Fruit fly (Drosophila melanogaster) S2 (cell line): ENCODE data around the gene CG13054.

Experiments
- CG8478 ChIP-seq: fragments of >200 bp; optimal IDR thresholded peaks from 2 replicates; lab custom pipeline; 2018
- CTCF ChIP-seq, 2 experiments: fragments of >200 bp; optimal IDR thresholded peaks; 2 replicates each; lab custom pipeline; 2018

CG13054 gene

DNA sequence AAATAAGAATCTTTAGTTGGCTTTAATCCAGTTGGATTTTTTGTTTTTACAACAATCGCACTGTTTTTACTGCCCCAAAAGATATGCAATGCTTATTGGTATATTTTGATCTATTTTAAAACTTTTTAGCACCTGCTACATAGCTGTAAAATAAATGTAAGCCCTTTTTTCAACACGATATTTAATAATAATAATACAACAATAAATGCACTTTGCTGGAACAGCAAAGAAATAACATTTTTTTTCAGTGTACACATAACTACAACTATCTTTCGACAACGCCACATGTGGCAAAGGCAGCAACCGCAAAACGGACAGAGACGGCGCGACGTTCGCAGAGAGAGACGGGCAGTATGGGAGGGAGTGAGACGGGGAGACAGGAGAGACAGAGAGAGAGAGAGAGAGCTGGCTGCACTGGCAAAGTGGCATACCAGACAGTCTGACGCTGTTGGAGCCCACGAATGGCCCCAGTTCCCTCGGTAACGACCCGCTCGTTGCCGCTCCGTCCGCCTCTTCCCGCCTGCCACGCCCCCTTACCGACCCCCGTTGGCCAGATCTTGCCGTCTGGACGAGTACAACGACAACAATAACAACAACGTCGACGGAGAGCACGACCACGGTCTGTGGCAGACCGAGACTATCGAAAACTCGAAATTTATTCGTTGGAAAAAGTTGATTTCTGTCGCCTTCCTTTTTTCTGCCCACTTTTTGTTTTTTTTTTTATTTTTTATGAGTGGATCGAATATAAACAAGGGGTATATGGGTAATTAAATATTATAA is 45.6 kb downstream of the CG13054 start:
- no peak for TF ChIP-seq CTCF (optimal IDR thresholded peaks at IDR 0.05; lab: Kevin White, UChicago)
- no peak for TF ChIP-seq CG8478 (lab: Kevin White, UChicago)

DNA sequence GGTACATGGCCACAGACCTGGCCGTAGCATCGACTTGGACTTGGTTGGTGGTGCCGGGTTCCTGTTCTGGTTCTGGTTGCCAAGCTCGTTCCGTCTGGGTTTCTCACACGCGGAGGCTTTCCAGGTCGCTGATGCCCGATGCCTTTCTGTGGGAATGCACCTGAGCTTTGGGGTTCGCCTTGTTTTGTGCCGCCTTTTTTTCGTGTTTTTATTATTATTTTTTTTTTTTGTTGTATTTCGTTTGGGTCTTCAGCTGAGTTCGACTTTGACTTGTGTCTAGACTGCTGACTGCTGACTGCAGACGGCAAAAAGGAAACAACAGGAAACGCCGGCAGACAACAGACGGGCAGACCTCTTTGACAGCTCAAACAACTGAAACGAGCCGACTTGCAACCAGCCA is 47.4 kb downstream of the CG13054 start:
- TF ChIP-seq CG8478 (lab: Kevin White, UChicago) (no peak), CTCF (optimal IDR thresholded peaks at IDR 0.05; lab: Kevin White, UChicago) (no peak)

DNA sequence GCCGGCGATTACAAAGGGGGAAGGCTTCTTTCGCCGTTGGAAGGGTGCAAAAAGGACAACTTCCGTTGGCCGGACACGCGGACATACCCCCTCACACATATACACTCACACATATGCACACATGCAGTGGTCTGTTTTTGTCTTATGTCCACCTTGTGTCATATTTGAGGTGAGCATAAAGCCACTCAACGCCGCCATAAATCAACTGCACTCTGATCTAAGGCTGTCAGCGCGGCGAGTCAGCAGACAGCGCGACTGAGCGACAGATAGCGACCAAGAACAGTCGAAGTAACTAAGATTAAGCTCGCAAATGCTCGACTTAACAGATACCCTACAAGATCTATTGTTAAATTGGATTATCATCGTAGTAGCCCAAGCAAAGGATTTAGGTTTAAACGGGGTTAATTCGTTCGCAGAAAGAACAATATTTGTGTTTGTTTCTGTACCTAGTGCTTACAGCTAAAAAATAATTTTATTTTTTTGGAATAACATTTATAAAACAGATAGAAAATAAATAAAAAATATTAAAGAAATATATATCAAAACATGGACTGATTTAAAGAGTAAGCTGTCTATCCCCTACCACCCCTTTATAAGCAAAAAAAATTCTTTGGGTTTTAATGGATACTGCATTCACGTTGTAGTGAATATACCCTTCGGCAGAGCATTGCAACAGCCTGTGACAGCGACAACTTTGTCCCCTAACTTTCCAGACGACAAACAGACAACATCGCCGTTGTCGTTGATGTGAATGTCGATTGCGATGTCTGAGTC is 48.0 kb downstream of the CG13054 start:
- TF ChIP-seq CG8478 (lab: Kevin White, UChicago) = no peak
- no peak for TF ChIP-seq CTCF (optimal IDR thresholded peaks at IDR 0.05; lab: Kevin White, UChicago)

DNA sequence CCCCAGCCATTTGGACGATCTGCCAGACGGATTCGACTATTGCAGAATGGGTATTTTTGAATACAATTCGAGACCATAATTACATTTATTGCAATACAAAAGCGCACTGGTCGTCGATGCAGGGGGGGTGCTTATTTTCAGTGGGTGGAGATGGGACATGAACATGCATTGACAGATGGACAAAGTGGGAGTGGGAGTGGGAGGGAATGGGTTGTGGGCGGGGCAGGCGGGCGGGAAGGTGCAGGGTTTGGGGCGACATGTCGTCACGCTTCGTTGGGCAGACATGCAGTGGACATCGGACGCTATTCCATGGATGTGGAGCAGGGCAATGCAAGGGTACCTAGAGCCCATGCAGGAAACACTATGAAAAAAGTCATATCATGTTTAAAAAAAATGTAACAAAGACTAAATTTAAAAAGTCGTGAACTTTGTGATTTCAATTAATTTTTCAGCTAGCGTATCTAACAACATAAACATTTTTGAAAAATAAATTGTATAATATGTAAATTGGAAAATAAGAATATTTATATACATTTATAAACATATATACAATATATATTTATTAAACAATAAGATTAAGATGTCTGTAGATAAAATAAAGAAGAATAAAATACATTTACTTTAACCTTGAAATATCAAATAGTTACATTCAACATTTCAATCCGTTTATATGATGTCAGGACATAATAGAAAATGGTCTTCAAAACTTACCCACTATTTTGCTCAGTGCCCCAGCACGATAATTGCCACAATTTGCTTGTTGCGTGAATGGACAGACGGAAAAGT is 48.7 kb downstream of the CG13054 start:
- TF ChIP-seq CTCF (optimal IDR thresholded peaks at IDR 0.05; lab: Kevin White, UChicago) = no peak
- no peak for TF ChIP-seq CG8478 (lab: Kevin White, UChicago)
